Worm (Caenorhabditis elegans) whole organism, midembryonic: ENCODE measurements around the gene C44B9.3.

Experiments used
- cog-1 ChIP-seq: sonication (generic microtip); optimal IDR thresholded peaks from 2 replicates; lab custom pipeline; 2016; ENCODE audit warnings: missing genetic modification characterization, missing compliant biosample characterization
- flt-1 ChIP-seq: fragments of 200-800 bp; sonication (Bioruptor generic); IDR thresholded peaks from 2 replicates; pipeline ENCODE4 v1.3.6; 2022; ENCODE audit warnings: missing genetic modification characterization, missing compliant biosample characterization
- klf-2 ChIP-seq: fragments of 200-800 bp; sonication (Bioruptor generic); conservative IDR thresholded peaks from 2 replicates; pipeline ENCODE4 v1.3.6; 2022; ENCODE audit warnings: missing genetic modification reagents, missing genetic modification characterization, missing compliant biosample characterization
- med-1 ChIP-seq: sonication (generic microtip); optimal IDR thresholded peaks from 2 replicates; lab custom pipeline; 2017; ENCODE audit warnings: missing genetic modification characterization, mild to moderate bottlenecking, missing compliant biosample characterization, antibody characterized with exemption, missing genetic modification reagents; ENCODE audit not compliant: insufficient read depth
- ref-1 ChIP-seq: fragments of 200-800 bp; sonication (Bioruptor generic); conservative IDR thresholded peaks from 2 replicates; pipeline ENCODE4 v1.3.6; 2022; ENCODE audit warnings: missing genetic modification reagents, missing genetic modification characterization, missing compliant biosample characterization
- tab-1 ChIP-seq: fragments of 200-800 bp; sonication (Bioruptor generic); IDR thresholded peaks from 2 replicates; pipeline ENCODE4 v1.3.6; 2022; ENCODE audit warnings: missing genetic modification characterization, missing compliant biosample characterization
- ztf-29 ChIP-seq: fragments of 200-800 bp; sonication (Bioruptor generic); IDR thresholded peaks from 2 replicates; pipeline ENCODE4 v1.3.6; 2022; ENCODE audit warnings: missing genetic modification reagents, missing genetic modification characterization, missing compliant biosample characterization

DNA sequence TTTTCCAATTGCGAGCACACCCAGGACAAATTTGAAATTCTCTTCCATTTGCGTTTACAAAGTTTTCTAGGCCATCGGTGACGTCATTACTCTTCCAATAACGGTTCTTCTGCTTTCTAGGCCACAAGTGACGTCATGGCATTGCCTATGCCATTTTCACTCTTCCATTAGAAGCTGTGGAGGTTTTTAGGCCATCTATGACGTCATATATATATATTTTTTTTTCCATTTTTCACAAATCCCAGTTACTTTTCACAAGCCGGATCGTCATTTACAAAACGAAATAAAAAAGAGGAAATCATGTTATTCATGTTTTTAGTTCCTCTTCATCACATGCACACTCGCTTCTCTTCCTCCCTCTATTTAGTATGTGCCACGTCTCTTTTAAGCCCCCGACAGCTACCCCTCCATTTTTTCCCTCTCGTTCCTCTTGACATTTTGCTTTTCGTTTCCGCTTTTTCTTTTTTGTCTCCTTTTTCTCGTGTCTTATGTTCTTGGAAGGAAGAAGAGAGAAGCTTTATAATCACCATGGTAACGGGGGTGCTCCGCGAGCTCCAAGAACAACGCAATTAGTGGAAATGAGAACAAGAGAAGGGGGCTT is 23.1 kb upstream of the C44B9.3 start:
- TF ChIP-seq flt-1 (no peak), cog-1 (tag; lab: Kevin White, UChicago) (no peak), tab-1 (GFP tag; lab: Robert Waterston, UW) (no peak), ref-1 (GFP tag; lab: Robert Waterston, UW) (no peak), ztf-29 (GFP tag; lab: Robert Waterston, UW) (no peak), med-1 (GFP tag; lab: Kevin White, UChicago) (no peak), klf-2 (GFP tag; lab: Robert Waterston, UW) (no peak)
